Worm (Caenorhabditis elegans): ENCODE data around the gene F13B12.3.

F13B12.3 gene

ce11 chrIV:10483607-10484117, 44.7 kb downstream of the F13B12.3 start, which contains the start of the genes F01D4.5 and ced-5 (continued):
- no peak for TF ChIP-seq R02D3.7 (tag; optimal IDR thresholded peaks at IDR 0.05)
- no peak for TF ChIP-seq sdz-12 (GFP tag; optimal IDR thresholded peaks at IDR 0.05)
- TF ChIP-seq tag-97 (GFP tag; IDR thresholded peaks at IDR 0.05), result no peak
- no peak for TF ChIP-seq Y105C5A.15 (GFP tag; IDR thresholded peaks at IDR 0.05)
- TF ChIP-seq gei-8 (GFP tag; optimal IDR thresholded peaks at IDR 0.05), result no peak
- no peak for TF ChIP-seq egl-27 (tag; optimal IDR thresholded peaks at IDR 0.05)
- peak in 1 of 2 experiments; percentile 90 for TF ChIP-seq hif-1 (tag; optimal IDR thresholded peaks at IDR 0.05)
- no peak for TF ChIP-seq aha-1 (tag)
- TF ChIP-seq set-16 (GFP tag; IDR thresholded peaks at IDR 0.05), result no peak
- TF ChIP-seq zip-11 (GFP tag; IDR thresholded peaks at IDR 0.05), result no peak
- TF ChIP-seq F49E8.2 (tag; optimal IDR thresholded peaks at IDR 0.05; ENCODE audit: borderline replicate concordance), result peak; percentile 71
- TF ChIP-seq rbr-2 (tag; optimal IDR thresholded peaks at IDR 0.05), result peak; percentile 55
- no peak for TF ChIP-seq nhr-76 (tag; optimal IDR thresholded peaks at IDR 0.05)
- no peak for TF ChIP-seq daf-12 (tag; optimal IDR thresholded peaks at IDR 0.05)
- TF ChIP-seq zag-1 (tag; optimal IDR thresholded peaks at IDR 0.05), result no peak
- TF ChIP-seq hlh-11 (tag; optimal IDR thresholded peaks at IDR 0.05), result peak; percentile 60
- no peak for TF ChIP-seq madf-5 (GFP tag; IDR thresholded peaks at IDR 0.05)
- TF ChIP-seq unc-62 (GFP tag; optimal IDR thresholded peaks at IDR 0.05 in 1 of 2), result no peak
- TF ChIP-seq unc-62 (tag; optimal IDR thresholded peaks at IDR 0.05), result no peak
- peak; percentile 4 to 24 for TF ChIP-seq daf-16 (GFP tag; optimal IDR thresholded peaks at IDR 0.05)
- peak; percentile 87 for TF ChIP-seq daf-16 (tag; optimal IDR thresholded peaks at IDR 0.05)
- TF ChIP-seq zfp-3 (GFP tag; conservative IDR thresholded peaks at IDR 0.05), result no peak
- peak; percentile 69 for TF ChIP-seq F10B5.3 (tag; optimal IDR thresholded peaks at IDR 0.05)
- TF ChIP-seq madf-9 (GFP tag; conservative IDR thresholded peaks at IDR 0.05), result peak; percentile 75
- peak; percentile 28 for TF ChIP-seq F37D6.2 (tag; optimal IDR thresholded peaks at IDR 0.05)
- TF ChIP-seq dmd-6 (GFP tag; IDR thresholded peaks at IDR 0.05), result peak; percentile 78
- TF ChIP-seq mxl-3 (GFP tag; optimal IDR thresholded peaks at IDR 0.05), result peak; percentile 30
- no peak for TF ChIP-seq F44E2.7 (GFP tag; IDR thresholded peaks at IDR 0.05)
- TF ChIP-seq ztf-7 (tag; optimal IDR thresholded peaks at IDR 0.05), result peak; percentile 65
- TF ChIP-seq php-3 (GFP tag; IDR thresholded peaks at IDR 0.05), result no peak
- TF ChIP-seq ceh-28 (tag; optimal IDR thresholded peaks at IDR 0.05), result no peak

ce11 chrIV:10489409-10489808, 50.5 kb downstream of the F13B12.3 start:
- no peak for TF ChIP-seq dpl-1 (GFP tag; optimal IDR thresholded peaks at IDR 0.05)
- TF ChIP-seq nhr-6 (tag; optimal IDR thresholded peaks at IDR 0.05), result no peak
- TF ChIP-seq tag-97 (GFP tag; IDR thresholded peaks at IDR 0.05), result no peak
- no peak for TF ChIP-seq zfp-3 (GFP tag; conservative IDR thresholded peaks at IDR 0.05)
- TF ChIP-seq dmd-6 (GFP tag; IDR thresholded peaks at IDR 0.05), result no peak
- TF ChIP-seq egl-27 (tag; optimal IDR thresholded peaks at IDR 0.05), result no peak
- no peak for TF ChIP-seq unc-62 (GFP tag; optimal IDR thresholded peaks at IDR 0.05 in 1 of 2)
- no peak for TF ChIP-seq unc-62 (tag; optimal IDR thresholded peaks at IDR 0.05)
- no peak for TF ChIP-seq ceh-28 (tag; optimal IDR thresholded peaks at IDR 0.05)
- no peak for TF ChIP-seq hlh-11 (tag; optimal IDR thresholded peaks at IDR 0.05)
- TF ChIP-seq D1046.2 (GFP tag; IDR thresholded peaks at IDR 0.05), result no peak
- no peak for TF ChIP-seq aha-1 (tag)
- TF ChIP-seq Y48G9A.11 (GFP tag; IDR thresholded peaks at IDR 0.05), result no peak
- TF ChIP-seq Y5F2A.4 (GFP tag; optimal IDR thresholded peaks at IDR 0.05), result no peak
- TF ChIP-seq snpc-1.2 (GFP tag; IDR thresholded peaks at IDR 0.05), result no peak
- TF ChIP-seq cey-2 (tag; optimal IDR thresholded peaks at IDR 0.05; ENCODE audit: borderline replicate concordance, insufficient read depth), result no peak
- no peak for TF ChIP-seq lin-15B (tag; optimal IDR thresholded peaks at IDR 0.05)
- TF ChIP-seq F49E8.2 (tag; optimal IDR thresholded peaks at IDR 0.05; ENCODE audit: borderline replicate concordance), result no peak
